Fruit fly (Drosophila melanogaster) whole organism, embryonic: ENCODE results near the gene CG17187.

Source experiments
- CG10654 ChIP-seq: fragments of 200-800 bp; sonication (Bioruptor generic); optimal IDR thresholded peaks from 2 replicates; lab custom pipeline; 2016; ENCODE audit warnings: missing biosample characterization, missing genetic modification characterization
- CG12659 ChIP-seq: fragments of 200-800 bp; sonication (Bioruptor generic); optimal IDR thresholded peaks from 3 replicates; lab custom pipeline; 2017; ENCODE audit warnings: mild to moderate bottlenecking, missing biosample characterization, missing genetic modification reagents, missing genetic modification characterization
- CG13775 ChIP-seq: fragments of 200-800 bp; sonication (Bioruptor generic); optimal IDR thresholded peaks from 3 replicates; lab custom pipeline; 2017; ENCODE audit warnings: missing biosample characterization, mild to moderate bottlenecking, missing genetic modification characterization
- CG16815 ChIP-seq: fragments of 200-800 bp; sonication (Bioruptor generic); optimal IDR thresholded peaks from 3 replicates; lab custom pipeline; 2017; ENCODE audit warnings: missing biosample characterization, mild to moderate bottlenecking, missing genetic modification characterization
- CG17186 ChIP-seq: fragments of 200-800 bp; sonication (Bioruptor generic); optimal IDR thresholded peaks from 3 replicates; lab custom pipeline; 2017; ENCODE audit warnings: missing biosample characterization, missing genetic modification reagents, missing genetic modification characterization
- CG18764 ChIP-seq: fragments of 200-800 bp; sonication (Bioruptor generic); optimal IDR thresholded peaks from 3 replicates; lab custom pipeline; 2016; ENCODE audit warnings: missing biosample characterization, missing genetic modification characterization
- CG2875 ChIP-seq: fragments of 200-800 bp; sonication (Bioruptor generic); optimal IDR thresholded peaks from 2 replicates; lab custom pipeline; 2017; ENCODE audit warnings: missing biosample characterization, mild to moderate bottlenecking, missing genetic modification characterization, missing genetic modification reagents
- CG32532 ChIP-seq: fragments of 200-800 bp; sonication (Bioruptor generic); IDR thresholded peaks from 2 replicates; pipeline ENCODE4 v1.3.6; 2022; ENCODE audit warnings: missing biosample characterization, missing genetic modification characterization
- CG4424 ChIP-seq: fragments of 200-800 bp; sonication (Bioruptor generic); optimal IDR thresholded peaks from 3 replicates; lab custom pipeline; 2016; ENCODE audit warnings: missing biosample characterization, missing genetic modification characterization
- CG4854 ChIP-seq: fragments of 200-800 bp; sonication (Bioruptor generic); optimal IDR thresholded peaks from 2 replicates; lab custom pipeline; 2016; ENCODE audit warnings: missing biosample characterization, missing genetic modification characterization, inconsistent platforms
- CG6683 ChIP-seq: fragments of 200-800 bp; sonication (Bioruptor generic); optimal IDR thresholded peaks from 2 replicates; lab custom pipeline; 2017; ENCODE audit warnings: missing biosample characterization, mild to moderate bottlenecking, missing genetic modification characterization, missing genetic modification reagents
- CG6791 ChIP-seq: fragments of 200-800 bp; sonication (Bioruptor generic); IDR thresholded peaks from 3 replicates; pipeline ENCODE4 v1.3.6; 2022; ENCODE audit warnings: missing biosample characterization, missing genetic modification characterization; ENCODE audit not compliant: partially characterized antibody
- CG7745 ChIP-seq: fragments of 200-800 bp; sonication (Bioruptor generic); optimal IDR thresholded peaks from 2 replicates; lab custom pipeline; 2018; ENCODE audit warnings: missing biosample characterization, mild to moderate bottlenecking, missing genetic modification characterization, moderate library complexity
- CG8290 ChIP-seq, 3 experiments: fragments of 200-800 bp; sonication (Bioruptor generic); optimal IDR thresholded peaks; 2 replicates each; lab custom pipeline; 2016 to 2019; ENCODE audit warnings: missing biosample characterization in 3 of 3, missing genetic modification characterization in 3 of 3, mild to moderate bottlenecking in 2 of 3, moderate library complexity in 1 of 3
- CG9437 ChIP-seq: fragments of 200-800 bp; sonication (Bioruptor generic); optimal IDR thresholded peaks from 2 replicates; lab custom pipeline; 2018; ENCODE audit warnings: missing biosample characterization, mild to moderate bottlenecking, missing genetic modification characterization
- CG9876 ChIP-seq: fragments of 200-800 bp; sonication (Bioruptor generic); optimal IDR thresholded peaks from 2 replicates; lab custom pipeline; 2016; ENCODE audit warnings: missing biosample characterization, missing genetic modification characterization
- CHES-1-like ChIP-seq: fragments of 200-800 bp; sonication (Bioruptor generic); optimal IDR thresholded peaks from 2 replicates; lab custom pipeline; 2016; ENCODE audit warnings: missing biosample characterization, missing genetic modification characterization
- CTCF ChIP-seq: fragments of 200-800 bp; sonication (Bioruptor generic); optimal IDR thresholded peaks from 2 replicates; lab custom pipeline; 2017; ENCODE audit warnings: missing biosample characterization, mild to moderate bottlenecking, missing genetic modification characterization, moderate library complexity
- E2f1 ChIP-seq: fragments of 200-800 bp; sonication (Bioruptor generic); IDR thresholded peaks from 2 replicates; pipeline ENCODE4 v1.3.6; 2022; ENCODE audit warnings: missing biosample characterization, missing genetic modification characterization
- H15 ChIP-seq: fragments of 200-800 bp; sonication (Bioruptor generic); IDR thresholded peaks from 3 replicates; pipeline ENCODE4 v1.3.6; 2022; ENCODE audit warnings: missing biosample characterization, missing genetic modification characterization
- Hr39 ChIP-seq: fragments of >200 bp; optimal IDR thresholded peaks from 2 replicates; lab custom pipeline; 2017
- Lhr ChIP-seq: fragments of 200-800 bp; sonication (Bioruptor generic); optimal IDR thresholded peaks from 3 replicates; lab custom pipeline; 2017; ENCODE audit warnings: mild to moderate bottlenecking, missing biosample characterization, missing genetic modification reagents, missing genetic modification characterization
- MBD-R2 ChIP-seq: fragments of 200-800 bp; sonication (Bioruptor generic); IDR thresholded peaks from 2 replicates; pipeline ENCODE4 v1.3.6; 2022; ENCODE audit warnings: missing biosample characterization, missing genetic modification characterization
- Spps ChIP-seq: fragments of 200-800 bp; sonication (Bioruptor generic); optimal IDR thresholded peaks from 2 replicates; lab custom pipeline; 2018; ENCODE audit warnings: missing biosample characterization, mild to moderate bottlenecking, missing genetic modification characterization
- Sry-δ ChIP-seq: fragments of 200-800 bp; sonication (Bioruptor generic); optimal IDR thresholded peaks from 2 replicates; lab custom pipeline; 2016; ENCODE audit warnings: missing biosample characterization, missing genetic modification characterization
- Stat92E ChIP-seq, 3 experiments: fragments of >200 bp in 2 of 3; fragments of 200-800 bp in 1 of 3; sonication (Bioruptor generic) in 1 of 3; optimal IDR thresholded peaks; 2 replicates each; lab custom pipeline; 2017 to 2019; ENCODE audit warnings: missing biosample characterization in 3 of 3, missing genetic modification characterization in 3 of 3, mild to moderate bottlenecking in 1 of 3, moderate library complexity in 1 of 3
- Xbp1 ChIP-seq: fragments of 200-800 bp; sonication (Bioruptor generic); optimal IDR thresholded peaks from 3 replicates; lab custom pipeline; 2016; ENCODE audit warnings: missing biosample characterization, mild to moderate bottlenecking, missing genetic modification characterization
- ab ChIP-seq: fragments of 200-800 bp; sonication (Bioruptor generic); optimal IDR thresholded peaks from 2 replicates; lab custom pipeline; 2016; ENCODE audit warnings: missing biosample characterization, missing genetic modification characterization
- ac ChIP-seq: fragments of 200-800 bp; sonication (Bioruptor generic); optimal IDR thresholded peaks from 3 replicates; lab custom pipeline; 2017; ENCODE audit warnings: missing biosample characterization, mild to moderate bottlenecking, missing genetic modification characterization
- al ChIP-seq: fragments of 200-800 bp; sonication (Bioruptor generic); IDR thresholded peaks from 2 replicates; pipeline ENCODE4 v1.3.6; 2022; ENCODE audit warnings: missing biosample characterization, missing genetic modification characterization
- btn ChIP-seq: fragments of 200-800 bp; sonication (Bioruptor generic); optimal IDR thresholded peaks from 2 replicates; lab custom pipeline; 2016; ENCODE audit warnings: missing biosample characterization, missing genetic modification characterization
- fd96Cb ChIP-seq: fragments of 200-800 bp; sonication (Bioruptor generic); optimal IDR thresholded peaks from 2 replicates; lab custom pipeline; 2018; ENCODE audit warnings: missing biosample characterization, mild to moderate bottlenecking, missing genetic modification characterization, moderate library complexity
- fru ChIP-seq: fragments of >200 bp; optimal IDR thresholded peaks from 2 replicates; lab custom pipeline; 2017
- gsb ChIP-seq: fragments of 200-800 bp; sonication (Bioruptor generic); IDR thresholded peaks from 2 replicates; pipeline ENCODE4 v1.3.6; 2022; ENCODE audit warnings: missing biosample characterization, missing genetic modification characterization
- lmd ChIP-seq: fragments of 200-800 bp; sonication (Bioruptor generic); IDR thresholded peaks from 2 replicates; pipeline ENCODE4 v1.3.6; 2022; ENCODE audit warnings: missing biosample characterization, missing genetic modification characterization
- maf-S ChIP-seq: fragments of 200-800 bp; sonication (Bioruptor generic); optimal IDR thresholded peaks from 2 replicates; lab custom pipeline; 2016; ENCODE audit warnings: missing biosample characterization, missing genetic modification characterization
- mld ChIP-seq: fragments of 200-800 bp; sonication (Bioruptor generic); IDR thresholded peaks from 3 replicates; pipeline ENCODE4 v1.3.6; 2022; ENCODE audit warnings: missing biosample characterization, missing genetic modification characterization; ENCODE audit not compliant: partially characterized antibody
- nerfin-1 ChIP-seq: fragments of 200-800 bp; sonication (Bioruptor generic); optimal IDR thresholded peaks from 3 replicates; lab custom pipeline; 2019; ENCODE audit warnings: missing biosample characterization, mild to moderate bottlenecking, missing genetic modification characterization, moderate library complexity
- nerfin-2 ChIP-seq: fragments of 200-800 bp; sonication (Bioruptor generic); IDR thresholded peaks from 2 replicates; pipeline ENCODE4 v1.3.6; 2022; ENCODE audit warnings: missing biosample characterization, missing genetic modification characterization; ENCODE audit not compliant: partially characterized antibody
- otp ChIP-seq: fragments of 200-800 bp; sonication (Bioruptor generic); IDR thresholded peaks from 3 replicates; pipeline ENCODE4, ENCODE4 v1.3.6; 2022; ENCODE audit warnings: missing biosample characterization, missing genetic modification characterization
- p53 ChIP-seq: fragments of 200-800 bp; sonication (Bioruptor generic); optimal IDR thresholded peaks from 2 replicates; lab custom pipeline; 2016; ENCODE audit warnings: missing biosample characterization, missing genetic modification characterization
- pan ChIP-seq, 4 experiments: fragments of >200 bp in 3 of 4; fragments of 200-800 bp in 1 of 4; sonication (Bioruptor generic) in 1 of 4; optimal IDR thresholded peaks in 3 of 4; IDR thresholded peaks in 1 of 4; 2 replicates each; pipeline versions ENCODE4 v1.3.6 to Lab custom; 2017 to 2022; ENCODE audit warnings: missing biosample characterization in 2 of 4, missing genetic modification characterization in 2 of 4, mixed read lengths in 1 of 4
- pzg ChIP-seq: fragments of 200-800 bp; sonication (Bioruptor generic); optimal IDR thresholded peaks from 3 replicates; lab custom pipeline; 2018; ENCODE audit warnings: missing biosample characterization, mild to moderate bottlenecking, missing genetic modification characterization, moderate library complexity
- ranshi ChIP-seq: fragments of 200-800 bp; sonication (Bioruptor generic); IDR thresholded peaks from 2 replicates; pipeline ENCODE4 v1.3.6; 2022; ENCODE audit warnings: missing biosample characterization, missing genetic modification characterization
- schlank ChIP-seq: fragments of 200-800 bp; sonication (Bioruptor generic); optimal IDR thresholded peaks from 2 replicates; lab custom pipeline; 2018; ENCODE audit warnings: missing biosample characterization, mild to moderate bottlenecking, missing genetic modification characterization
- scrt ChIP-seq: fragments of 200-800 bp; sonication (Bioruptor generic); optimal IDR thresholded peaks from 2 replicates; lab custom pipeline; 2018; ENCODE audit warnings: missing biosample characterization, mild to moderate bottlenecking, missing genetic modification characterization, moderate library complexity
- sob ChIP-seq: fragments of 200-800 bp; sonication (Bioruptor generic); IDR thresholded peaks from 2 replicates; pipeline ENCODE4 v1.3.6; 2022; ENCODE audit warnings: missing biosample characterization, missing genetic modification characterization
- vfl ChIP-seq: fragments of 200-800 bp; sonication (Bioruptor generic); optimal IDR thresholded peaks from 2 replicates; lab custom pipeline; 2016; ENCODE audit warnings: missing biosample characterization, missing genetic modification characterization
- vnd ChIP-seq: fragments of 200-800 bp; sonication (Bioruptor generic); IDR thresholded peaks from 3 replicates; pipeline ENCODE4 v1.3.6; 2022; ENCODE audit warnings: missing biosample characterization, missing genetic modification characterization; ENCODE audit not compliant: partially characterized antibody
- yki ChIP-seq: fragments of >200 bp; optimal IDR thresholded peaks from 3 replicates; lab custom pipeline; 2018

Gene CG17187

dm6 chr3R:11216156-11216630 is 15.5 kb downstream of the CG17187 start, which contains the start of the genes RpS25 and CG4820 (continued):
- TF ChIP-seq fd96Cb (tag; lab: Kevin White, UChicago): peak; percentile 73
- peak; percentile 89 for TF ChIP-seq CG32532 (GFP tag; lab: Robert Waterston, UW)
- peak; percentile 91 for TF ChIP-seq MBD-R2
- TF ChIP-seq p53: peak; percentile 93
- peak; percentile 89 for TF ChIP-seq CG8290 (GFP tag; optimal IDR thresholded peaks at IDR 0.05; lab: Kevin White, UChicago)
- TF ChIP-seq CG8290 (tag; optimal IDR thresholded peaks at IDR 0.05; lab: Kevin White, UChicago): peak; percentile 89 to 97
- TF ChIP-seq yki (lab: Kevin White, UChicago): no peak
- peak; percentile 89 for TF ChIP-seq Xbp1 (GFP tag; lab: Kevin White, UChicago)
- TF ChIP-seq CG18764 (GFP tag; lab: Kevin White, UChicago): peak; percentile 90
- TF ChIP-seq vnd: peak; percentile 82
- TF ChIP-seq CG2875 (GFP tag; lab: Kevin White, UChicago): peak; percentile 92
- TF ChIP-seq nerfin-1: peak; percentile 91
- TF ChIP-seq CG6683 (GFP tag; lab: Kevin White, UChicago): peak; percentile 87
- peak; percentile 80 for TF ChIP-seq CG6791 (GFP tag; lab: Robert Waterston, UW)
- peak; percentile 72 for TF ChIP-seq al (GFP tag; lab: Robert Waterston, UW)
- TF ChIP-seq vfl (GFP tag; lab: Kevin White, UChicago): peak; percentile 80
- peak; percentile 94 for TF ChIP-seq CHES-1-like (GFP tag; lab: Kevin White, UChicago)
- peak; percentile 82 for TF ChIP-seq CG9437 (GFP tag; lab: Kevin White, UChicago)
- peak; percentile 87 for TF ChIP-seq scrt (GFP tag; lab: Kevin White, UChicago)
- peak; percentile 98 for TF ChIP-seq CG12659 (GFP tag; lab: Kevin White, UChicago)
- TF ChIP-seq Stat92E (GFP tag; optimal IDR thresholded peaks at IDR 0.05; lab: Kevin White, UChicago): peak in 1 of 3 experiments; percentile 66
- TF ChIP-seq CG10654 (GFP tag; lab: Kevin White, UChicago): peak; percentile 90
- peak; percentile 92 for TF ChIP-seq CG9876 (GFP tag; lab: Kevin White, UChicago)
- peak; percentile 65; the same call in 1 of the 3 replicates for TF ChIP-seq mld (GFP tag; lab: Robert Waterston, UW)
- TF ChIP-seq E2f1 (GFP tag; lab: Robert Waterston, UW): peak; percentile 78
- TF ChIP-seq H15 (GFP tag; lab: Robert Waterston, UW): peak; percentile 81; the same call in 2 of the 3 replicates
- TF ChIP-seq CG4424 (GFP tag; lab: Kevin White, UChicago): peak; percentile 92
- TF ChIP-seq otp (GFP tag; lab: Robert Waterston, UW): peak; percentile 90
- TF ChIP-seq ac: peak; percentile 82
- TF ChIP-seq ab: no peak
- peak; percentile 72 for TF ChIP-seq lmd (GFP tag; lab: Robert Waterston, UW)
- no peak for TF ChIP-seq Hr39 (lab: Kevin White, UChicago)
- TF ChIP-seq pzg: peak; percentile 98
- TF ChIP-seq maf-S: peak; percentile 88
- TF ChIP-seq Lhr (GFP tag; lab: Kevin White, UChicago): peak; percentile 90
- TF ChIP-seq gsb: peak; percentile 66
- peak; percentile 93 for TF ChIP-seq schlank (tag; lab: Kevin White, UChicago)
- TF ChIP-seq CG13775 (GFP tag; lab: Kevin White, UChicago): peak; percentile 97
- no peak for TF ChIP-seq fru
- TF ChIP-seq sob (GFP tag; lab: Robert Waterston, UW): peak; percentile 91
- TF ChIP-seq Spps (tag; lab: Kevin White, UChicago): peak; percentile 78
- peak; percentile 98 for TF ChIP-seq CG17186
- TF ChIP-seq CG16815: peak; percentile 57
- TF ChIP-seq btn (GFP tag; lab: Kevin White, UChicago): peak; percentile 88
- peak; percentile 69 for TF ChIP-seq CTCF (GFP tag; lab: Kevin White, UChicago)
- TF ChIP-seq pan (optimal IDR thresholded peaks at IDR 0.05; lab: Kevin White, UChicago): no peak
- peak in 1 of 2 experiments; percentile 89 for TF ChIP-seq pan (GFP tag; optimal IDR thresholded peaks at IDR 0.05 in 1 of 2, IDR thresholded peaks at IDR 0.05 in 1 of 2)
- TF ChIP-seq nerfin-2 (GFP tag; lab: Robert Waterston, UW): peak; percentile 72
- peak; percentile 92 for TF ChIP-seq Sry-δ (GFP tag; lab: Kevin White, UChicago)
- peak; percentile 83 for TF ChIP-seq CG4854
- TF ChIP-seq ranshi (GFP tag; lab: Robert Waterston, UW): peak; percentile 78
- peak; percentile 39 for TF ChIP-seq CG7745 (tag; lab: Kevin White, UChicago)
